Worm (Caenorhabditis elegans): ENCODE results near the gene smex-1.

- TF ChIP-seq nhr-11 (tag; optimal IDR thresholded peaks at IDR 0.05): no peak
- TF ChIP-seq hlh-13 (GFP tag; optimal IDR thresholded peaks at IDR 0.05): no peak
- no peak for TF ChIP-seq ceh-31 (tag; optimal IDR thresholded peaks at IDR 0.05)
- no peak for TF ChIP-seq pqm-1 (tag; optimal IDR thresholded peaks at IDR 0.05)
- TF ChIP-seq ets-4 (tag; optimal IDR thresholded peaks at IDR 0.05): no peak
Measured at ce11 chrV:8271395-8271794, 24.4 kb downstream of the smex-1 start.
